Worm (Caenorhabditis elegans) whole organism, L4/young adult: ENCODE data around the gene nspc-20.

Source experiments
- W03F9.2 ChIP-seq: fragments of 150-350 bp; optimal IDR thresholded peaks from 2 replicates; lab custom pipeline; 2014; ENCODE audit warnings: missing biosample characterization, missing genetic modification characterization
- dao-5 ChIP-seq: sonication (generic microtip); optimal IDR thresholded peaks from 2 replicates; lab custom pipeline; 2016; ENCODE audit warnings: missing genotype, missing genetic modification characterization, moderate library complexity, missing compliant biosample characterization
- him-1 ChIP-seq: sonication (generic microtip); optimal IDR thresholded peaks from 2 replicates; lab custom pipeline; 2016; ENCODE audit warnings: missing genotype, missing genetic modification reagents, missing genetic modification characterization, missing compliant biosample characterization

- TF ChIP-seq him-1 (no peak), W03F9.2 (tag; lab: Kevin White, UChicago) (no peak), dao-5 (tag; lab: Kevin White, UChicago) (no peak)
Measured at ce11 chrX:14577579-14578127, 47.6 kb upstream of the nspc-20 start, which contains the start of gene let-4.
